Worm (Caenorhabditis elegans) whole organism, early embryonic: ENCODE measurements around the gene C49H3.16.

Experiments used
- F13C5.2 ChIP-seq: sonication (generic microtip); optimal IDR thresholded peaks from 2 replicates; lab custom pipeline; 2017; ENCODE audit warnings: mild to moderate bottlenecking, missing genetic modification characterization, inconsistent platforms, missing compliant biosample characterization
- aly-1 ChIP-seq: sonication (generic microtip); optimal IDR thresholded peaks from 2 replicates; lab custom pipeline; 2016; ENCODE audit warnings: missing genetic modification characterization, missing compliant biosample characterization
- flt-1 ChIP-seq: fragments of 200-800 bp; sonication (Bioruptor generic); IDR thresholded peaks from 2 replicates; pipeline ENCODE4 v1.3.6; 2022; ENCODE audit warnings: missing genetic modification characterization, missing compliant biosample characterization
- tbx-11 ChIP-seq: fragments of 200-800 bp; sonication (Bioruptor generic); IDR thresholded peaks from 2 replicates; pipeline ENCODE4 v1.3.6; 2022; ENCODE audit warnings: missing genetic modification characterization, missing compliant biosample characterization
- tra-4 ChIP-seq: sonication (generic microtip); optimal IDR thresholded peaks from 2 replicates; lab custom pipeline; 2017; ENCODE audit warnings: missing genetic modification characterization, missing compliant biosample characterization

DNA sequence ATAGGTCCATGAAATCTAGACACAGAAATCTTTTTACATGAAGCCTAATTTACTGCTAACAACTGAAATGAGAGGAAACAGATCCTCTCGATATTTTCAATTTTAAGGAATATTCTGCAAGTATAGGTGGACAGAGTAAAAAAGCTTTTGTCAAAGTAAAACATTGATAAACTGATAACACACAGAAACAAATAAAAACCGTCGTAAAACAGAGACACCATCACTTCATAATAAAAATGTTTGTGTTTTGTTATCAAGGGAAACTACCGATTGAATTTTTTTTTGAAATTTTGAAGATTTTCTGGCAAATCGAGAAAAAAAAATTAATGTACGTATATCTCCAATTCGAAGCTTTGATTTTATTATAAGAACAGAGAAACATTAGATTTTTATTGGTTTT lies 39.1 kb upstream of the C49H3.16 start:
- TF ChIP-seq tbx-11 (GFP tag; lab: Robert Waterston, UW) (no peak), F13C5.2 (tag; lab: Kevin White, UChicago) (no peak), tra-4 (tag; lab: Kevin White, UChicago) (no peak), flt-1 (GFP tag; lab: Robert Waterston, UW) (no peak), aly-1 (tag; lab: Kevin White, UChicago) (no peak)
